Fruit fly (Drosophila melanogaster) whole organism, embryonic: ENCODE measurements around the gene CG8372.

ENCODE experiments used
- Awh ChIP-seq: fragments of 200-800 bp; sonication (Bioruptor generic); IDR thresholded peaks from 2 replicates; pipeline ENCODE4, ENCODE4 v1.3.6; 2022; ENCODE audit warnings: missing biosample characterization, missing genetic modification characterization
- CG15479 ChIP-seq: fragments of 200-800 bp; sonication (Bioruptor generic); optimal IDR thresholded peaks from 3 replicates; lab custom pipeline; 2019; ENCODE audit warnings: missing biosample characterization, mild to moderate bottlenecking, missing genetic modification characterization, moderate library complexity
- CG18262 ChIP-seq: fragments of 200-800 bp; optimal IDR thresholded peaks from 3 replicates; lab custom pipeline; 2019; ENCODE audit warnings: missing biosample characterization, mild to moderate bottlenecking, missing genetic modification characterization, moderate library complexity
- CG8359 ChIP-seq: fragments of 200-800 bp; sonication (Bioruptor generic); optimal IDR thresholded peaks from 2 replicates; lab custom pipeline; 2017; ENCODE audit warnings: missing biosample characterization, mild to moderate bottlenecking, missing genetic modification characterization, borderline replicate concordance
- Chrac-16 ChIP-seq: fragments of 200-800 bp; sonication (Bioruptor generic); optimal IDR thresholded peaks from 3 replicates; lab custom pipeline; 2016; ENCODE audit warnings: missing biosample characterization, missing genetic modification characterization
- NFAT ChIP-seq: fragments of 200-800 bp; sonication (Bioruptor generic); IDR thresholded peaks from 2 replicates; pipeline ENCODE4 v1.3.6; 2022; ENCODE audit warnings: missing biosample characterization, missing genetic modification characterization
- Sry-β ChIP-seq: fragments of 200-800 bp; sonication (Bioruptor generic); optimal IDR thresholded peaks from 2 replicates; lab custom pipeline; 2018; ENCODE audit warnings: missing biosample characterization, mild to moderate bottlenecking, missing genetic modification characterization, moderate library complexity
- al ChIP-seq: fragments of 200-800 bp; sonication (Bioruptor generic); IDR thresholded peaks from 2 replicates; pipeline ENCODE4 v1.3.6; 2022; ENCODE audit warnings: missing biosample characterization, missing genetic modification characterization
- dm ChIP-seq: fragments of 200-800 bp; sonication (Bioruptor generic); optimal IDR thresholded peaks from 3 replicates; lab custom pipeline; 2016; ENCODE audit warnings: missing biosample characterization, missing genetic modification characterization
- ind ChIP-seq: fragments of 200-800 bp; sonication (Bioruptor generic); optimal IDR thresholded peaks from 3 replicates; lab custom pipeline; 2016; ENCODE audit warnings: missing biosample characterization, missing genetic modification characterization
- prd ChIP-seq, 3 experiments: fragments of >200 bp in 2 of 3; fragments of 200-800 bp in 1 of 3; sonication (Bioruptor generic) in 1 of 3; optimal IDR thresholded peaks in 2 of 3; IDR thresholded peaks in 1 of 3; 2 replicates in 2 of 3; 3 replicates in 1 of 3; pipeline versions ENCODE4 v1.3.6 to Lab custom; 2017 to 2022; ENCODE audit warnings: missing biosample characterization in 1 of 3, missing genetic modification characterization in 1 of 3
- usp ChIP-seq: fragments of >200 bp; optimal IDR thresholded peaks from 2 replicates; lab custom pipeline; 2017; ENCODE audit warnings: missing biosample characterization, missing genetic modification characterization

DNA sequence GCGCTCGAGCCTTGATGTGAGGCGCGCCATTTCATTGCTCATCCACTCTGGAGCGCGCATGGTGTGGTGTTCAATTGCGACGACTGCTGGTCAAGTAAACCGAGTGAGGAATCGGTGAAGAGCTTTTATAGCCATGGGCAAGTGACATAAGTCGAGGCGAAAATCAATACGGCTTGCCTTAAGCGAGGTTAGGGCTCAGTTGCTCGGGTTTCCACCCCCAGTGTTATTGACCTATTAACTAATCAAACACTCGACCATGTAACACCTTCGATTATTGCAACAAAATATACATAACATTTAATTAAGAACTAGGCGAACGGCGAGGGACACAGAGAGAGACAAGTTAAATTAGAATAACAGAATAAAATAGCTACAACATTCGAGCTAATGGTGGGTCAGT is 22.0 kb downstream of the CG8372 start, which contains the start of gene CG34134:
- TF ChIP-seq dm: no peak
- no peak for TF ChIP-seq Sry-β (GFP tag; lab: Kevin White, UChicago)
- TF ChIP-seq CG18262 (tag; lab: Kevin White, UChicago): no peak
- no peak for TF ChIP-seq al
- TF ChIP-seq ind (GFP tag; lab: Kevin White, UChicago): no peak
- no peak for TF ChIP-seq NFAT
- TF ChIP-seq CG15479 (GFP tag; lab: Kevin White, UChicago): no peak
- no peak for TF ChIP-seq Chrac-16 (GFP tag; lab: Kevin White, UChicago)
- no peak for TF ChIP-seq Awh (GFP tag; lab: Robert Waterston, UW)
- no peak for TF ChIP-seq CG8359
- no peak for TF ChIP-seq usp (GFP tag; lab: Kevin White, UChicago)
- no peak for TF ChIP-seq prd (optimal IDR thresholded peaks at IDR 0.05; lab: Kevin White, UChicago)
- TF ChIP-seq prd (GFP tag; IDR thresholded peaks at IDR 0.05; lab: Robert Waterston, UW): no peak
